Fruit fly (Drosophila melanogaster): Measurements from ENCODE around the gene CkIalpha.

The CkIalpha gene

DNA sequence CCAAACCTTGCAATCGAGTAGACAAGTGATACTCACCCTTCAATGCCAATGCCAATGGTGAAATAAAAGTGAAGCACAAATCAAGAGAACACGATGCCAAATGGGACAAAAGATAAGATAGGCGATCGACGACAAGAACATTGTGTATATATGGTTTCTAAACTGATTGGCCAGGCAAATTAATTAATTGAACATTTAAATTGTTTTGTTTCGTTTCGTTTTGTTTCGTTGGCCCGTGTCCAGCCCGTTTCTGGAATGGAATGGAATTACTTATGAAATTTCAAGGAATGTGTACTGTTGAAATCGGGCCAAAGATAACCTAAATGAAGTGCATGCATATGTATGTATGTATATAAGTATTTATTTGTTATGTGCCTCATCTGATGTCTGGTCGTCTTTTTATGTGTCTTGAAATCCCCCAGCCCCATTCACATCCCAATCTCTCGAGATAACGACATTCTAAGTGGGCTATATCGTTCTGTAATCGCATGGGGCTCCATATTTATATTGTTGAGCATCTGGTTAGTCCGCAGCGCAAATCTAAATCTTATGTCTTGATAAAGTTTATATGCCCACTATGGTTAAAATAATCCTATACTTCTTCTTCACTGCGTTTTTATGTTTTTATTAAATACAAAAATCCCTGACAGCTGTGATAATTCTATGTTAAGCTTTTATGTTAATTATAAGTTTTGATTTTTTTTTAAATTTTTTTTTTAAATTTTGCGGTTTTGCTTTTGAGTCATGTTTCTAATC is 22.6 kb downstream of the CkIalpha start (continued):
- no peak for TF ChIP-seq CG6791 (GFP tag; IDR thresholded peaks at IDR 0.05; ENCODE audit: partially characterized antibody)
- TF ChIP-seq pros (GFP tag; optimal IDR thresholded peaks at IDR 0.05), result no peak
- TF ChIP-seq vfl (GFP tag; optimal IDR thresholded peaks at IDR 0.05), result no peak
- TF ChIP-seq CG10431 (GFP tag; optimal IDR thresholded peaks at IDR 0.05), result no peak
- TF ChIP-seq gcm2 (GFP tag; optimal IDR thresholded peaks at IDR 0.05), result no peak
- TF ChIP-seq row (GFP tag; IDR thresholded peaks at IDR 0.05), result no peak
- TF ChIP-seq Deaf1 (tag; optimal IDR thresholded peaks at IDR 0.05), result no peak
- TF ChIP-seq lilli (GFP tag; optimal IDR thresholded peaks at IDR 0.05), result no peak
- TF ChIP-seq ranshi (GFP tag; IDR thresholded peaks at IDR 0.05), result no peak
- TF ChIP-seq CG11085 (GFP tag; IDR thresholded peaks at IDR 0.05), result no peak
- no peak for TF ChIP-seq CG11723 (GFP tag; optimal IDR thresholded peaks at IDR 0.05)
- no peak for TF ChIP-seq ham (GFP tag; IDR thresholded peaks at IDR 0.05)
- peak; percentile 79 for TF ChIP-seq exex (tag; optimal IDR thresholded peaks at IDR 0.05)
- TF ChIP-seq HLHmδ (GFP tag; optimal IDR thresholded peaks at IDR 0.05), result no peak
- TF ChIP-seq CG7839 (tag; optimal IDR thresholded peaks at IDR 0.05), result peak; percentile 28
- no peak for TF ChIP-seq en (GFP tag; optimal IDR thresholded peaks at IDR 0.05)
- peak; percentile 32 for TF ChIP-seq gem (tag; optimal IDR thresholded peaks at IDR 0.05)
- TF ChIP-seq tup (GFP tag; optimal IDR thresholded peaks at IDR 0.05), result no peak
- TF ChIP-seq grn (GFP tag; optimal IDR thresholded peaks at IDR 0.05), result peak; percentile 53
- TF ChIP-seq CG11696 (GFP tag; IDR thresholded peaks at IDR 0.05), result no peak
- no peak for TF ChIP-seq CG34224 (GFP tag; IDR thresholded peaks at IDR 0.05; ENCODE audit: partially characterized antibody)
- TF ChIP-seq Dll (GFP tag; IDR thresholded peaks at IDR 0.05; ENCODE audit: partially characterized antibody), result no peak
- no peak for TF ChIP-seq Hr78 (GFP tag; optimal IDR thresholded peaks at IDR 0.05)
- peak; percentile 7 for TF ChIP-seq CG13424 (tag; optimal IDR thresholded peaks at IDR 0.05)
- no peak for TF ChIP-seq ems (GFP tag; optimal IDR thresholded peaks at IDR 0.05)
- TF ChIP-seq HLH54F (GFP tag; optimal IDR thresholded peaks at IDR 0.05), result no peak
- no peak for TF ChIP-seq da (GFP tag; optimal IDR thresholded peaks at IDR 0.05)
- peak; percentile 47 for TF ChIP-seq Med (GFP tag)
- TF ChIP-seq fd64A (GFP tag; optimal IDR thresholded peaks at IDR 0.05), result no peak
- TF ChIP-seq CG6813 (GFP tag; optimal IDR thresholded peaks at IDR 0.05), result no peak
- TF ChIP-seq CG13624 (GFP tag; optimal IDR thresholded peaks at IDR 0.05), result no peak
- TF ChIP-seq CG1602 (GFP tag; optimal IDR thresholded peaks at IDR 0.05), result no peak
- TF ChIP-seq mam (GFP tag; optimal IDR thresholded peaks at IDR 0.05), result no peak
- TF ChIP-seq Tbp (GFP tag; optimal IDR thresholded peaks at IDR 0.05), result no peak
- TF ChIP-seq org-1 (GFP tag; optimal IDR thresholded peaks at IDR 0.05), result no peak
- TF ChIP-seq E2f2 (GFP tag; IDR thresholded peaks at IDR 0.05), result 0 out of 2 replicates have a peak, but pooled peaks have one; percentile 15
- no peak for TF ChIP-seq CG14710 (tag; optimal IDR thresholded peaks at IDR 0.05)
- no peak for TF ChIP-seq CrebB (tag; optimal IDR thresholded peaks at IDR 0.05)
- no peak for TF ChIP-seq tx (GFP tag; optimal IDR thresholded peaks at IDR 0.05)
- TF ChIP-seq hth (optimal IDR thresholded peaks at IDR 0.05), result no peak
- no peak for TF ChIP-seq H15 (GFP tag; IDR thresholded peaks at IDR 0.05)
- no peak for TF ChIP-seq Vsx1 (GFP tag; optimal IDR thresholded peaks at IDR 0.05)
- TF ChIP-seq CG9437 (GFP tag; optimal IDR thresholded peaks at IDR 0.05), result no peak
- no peak for TF ChIP-seq HLH4C (GFP tag; IDR thresholded peaks at IDR 0.05; ENCODE audit: partially characterized antibody)
- no peak for TF ChIP-seq CG5180 (GFP tag; optimal IDR thresholded peaks at IDR 0.05)
- no peak for TF ChIP-seq lab (GFP tag; optimal IDR thresholded peaks at IDR 0.05)

Measured in whole organism, embryonic.